Worm (Caenorhabditis elegans): ENCODE measurements around the gene Y7A5A.5.

DNA sequence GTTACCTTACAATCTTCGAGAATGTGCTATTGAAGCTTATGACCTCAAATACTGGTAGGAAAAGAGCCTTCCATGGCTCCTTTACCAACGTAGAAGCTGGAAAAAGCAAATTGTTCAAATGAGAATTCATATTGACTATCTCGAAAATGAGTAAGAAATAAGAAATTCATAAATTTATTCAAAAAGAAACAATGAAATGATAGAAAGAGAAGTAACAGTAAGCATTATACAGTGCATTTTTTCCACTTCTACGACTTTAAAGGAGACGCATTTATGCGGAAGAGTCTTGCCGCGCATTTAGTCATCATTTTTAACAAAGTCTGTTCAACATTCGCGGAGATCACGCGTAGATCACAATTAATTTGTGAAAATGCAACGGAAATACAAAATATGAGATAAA, 8.4 kb upstream of the Y7A5A.5 start, which contains the start of gene Y7A5A.10:
- no peak for TF ChIP-seq sea-1 (GFP tag; conservative IDR thresholded peaks at IDR 0.05)
- TF ChIP-seq ceh-36 (tag; optimal IDR thresholded peaks at IDR 0.05): no peak
- TF ChIP-seq pes-1 (GFP tag; IDR thresholded peaks at IDR 0.05): no peak
- no peak for TF ChIP-seq ama-1 (optimal IDR thresholded peaks at IDR 0.05)
